Fruit fly (Drosophila melanogaster) whole organism, embryonic: ENCODE data around the gene TwdlS.

Experiments used
- ATbp ChIP-seq: fragments of 200-800 bp; sonication (Bioruptor generic); optimal IDR thresholded peaks from 2 replicates; lab custom pipeline; 2017; ENCODE audit warnings: missing biosample characterization, mild to moderate bottlenecking, missing genetic modification characterization, missing genetic modification reagents
- Asciz ChIP-seq: fragments of 200-800 bp; sonication (Bioruptor generic); optimal IDR thresholded peaks from 2 replicates; lab custom pipeline; 2017; ENCODE audit warnings: missing biosample characterization, mild to moderate bottlenecking, missing genetic modification characterization, missing genetic modification reagents
- Bteb2 ChIP-seq: fragments of 200-800 bp; sonication (Bioruptor generic); optimal IDR thresholded peaks from 2 replicates; lab custom pipeline; 2016; ENCODE audit warnings: missing biosample characterization, missing genetic modification characterization
- CG1024 ChIP-seq: fragments of 200-800 bp; sonication (Bioruptor generic); IDR thresholded peaks from 2 replicates; pipeline ENCODE4 v1.3.6; 2022; ENCODE audit warnings: missing biosample characterization, missing genetic modification characterization
- CG10267 ChIP-seq: fragments of 200-800 bp; sonication (Bioruptor generic); optimal IDR thresholded peaks from 2 replicates; lab custom pipeline; 2018; ENCODE audit warnings: missing biosample characterization, mild to moderate bottlenecking, missing genetic modification characterization, moderate library complexity
- CG10565 ChIP-seq: fragments of 200-800 bp; sonication (Bioruptor generic); optimal IDR thresholded peaks from 3 replicates; lab custom pipeline; 2016; ENCODE audit warnings: missing biosample characterization, mild to moderate bottlenecking, missing genetic modification characterization
- CG11093 ChIP-seq: fragments of 200-800 bp; sonication (Bioruptor generic); IDR thresholded peaks from 3 replicates; pipeline ENCODE4 v1.3.6; 2022; ENCODE audit warnings: missing biosample characterization, missing genetic modification characterization
- CG11398 ChIP-seq: fragments of 200-800 bp; sonication (Bioruptor generic); optimal IDR thresholded peaks from 2 replicates; lab custom pipeline; 2016; ENCODE audit warnings: missing biosample characterization, missing genetic modification characterization
- CG11456 ChIP-seq: fragments of 200-800 bp; sonication (Bioruptor generic); IDR thresholded peaks from 3 replicates; pipeline ENCODE4 v1.3.6; 2022; ENCODE audit warnings: missing biosample characterization, missing genetic modification characterization
- CG11560 ChIP-seq: fragments of 200-800 bp; sonication (Bioruptor generic); IDR thresholded peaks from 3 replicates; pipeline ENCODE4 v1.3.6; 2022; ENCODE audit warnings: missing biosample characterization, missing genetic modification characterization
- CG12769 ChIP-seq: fragments of 200-800 bp; sonication (Bioruptor generic); optimal IDR thresholded peaks from 2 replicates; lab custom pipeline; 2019; ENCODE audit warnings: missing biosample characterization, mild to moderate bottlenecking, missing genetic modification characterization, moderate library complexity
- CG16863 ChIP-seq: fragments of 200-800 bp; sonication (Bioruptor generic); optimal IDR thresholded peaks from 3 replicates; lab custom pipeline; 2016; ENCODE audit warnings: missing biosample characterization, missing genetic modification characterization
- CG17568 ChIP-seq: fragments of 200-800 bp; sonication (Bioruptor generic); optimal IDR thresholded peaks from 2 replicates; lab custom pipeline; 2018; ENCODE audit warnings: missing biosample characterization, mild to moderate bottlenecking, missing genetic modification characterization, moderate library complexity
- CG2875 ChIP-seq: fragments of 200-800 bp; sonication (Bioruptor generic); optimal IDR thresholded peaks from 2 replicates; lab custom pipeline; 2017; ENCODE audit warnings: missing biosample characterization, mild to moderate bottlenecking, missing genetic modification characterization, missing genetic modification reagents
- CG30020 ChIP-seq: fragments of 200-800 bp; optimal IDR thresholded peaks from 2 replicates; lab custom pipeline; 2019; ENCODE audit warnings: missing biosample characterization, mild to moderate bottlenecking, missing genetic modification characterization, moderate library complexity
- CG30403 ChIP-seq: fragments of 200-800 bp; sonication (Bioruptor generic); optimal IDR thresholded peaks from 3 replicates; lab custom pipeline; 2016; ENCODE audit warnings: missing biosample characterization, missing genetic modification characterization
- CG3281 ChIP-seq: fragments of 200-800 bp; sonication (Bioruptor generic); optimal IDR thresholded peaks from 3 replicates; lab custom pipeline; 2017; ENCODE audit warnings: missing biosample characterization, mild to moderate bottlenecking, missing genetic modification characterization
- CG34376 ChIP-seq: fragments of 200-800 bp; sonication (Bioruptor generic); optimal IDR thresholded peaks from 2 replicates; lab custom pipeline; 2018; ENCODE audit warnings: missing biosample characterization, mild to moderate bottlenecking, missing genetic modification characterization
- CG4730 ChIP-seq: fragments of 200-800 bp; sonication (Bioruptor generic); IDR thresholded peaks from 2 replicates; pipeline ENCODE4 v1.3.6; 2022; ENCODE audit warnings: missing biosample characterization, missing genetic modification characterization
- CG6689 ChIP-seq: fragments of 200-800 bp; sonication (Bioruptor generic); IDR thresholded peaks from 2 replicates; pipeline ENCODE4 v1.3.6; 2022; ENCODE audit warnings: missing biosample characterization, missing genetic modification characterization
- CG6813 ChIP-seq: fragments of 200-800 bp; sonication (Bioruptor generic); optimal IDR thresholded peaks from 2 replicates; lab custom pipeline; 2017; ENCODE audit warnings: missing biosample characterization, missing genetic modification characterization, mild to moderate bottlenecking, moderate library complexity, missing genetic modification reagents
- CG6854 ChIP-seq: fragments of 200-800 bp; sonication (Bioruptor generic); optimal IDR thresholded peaks from 3 replicates; lab custom pipeline; 2017; ENCODE audit warnings: missing biosample characterization, mild to moderate bottlenecking, missing genetic modification characterization
- CG7839 ChIP-seq: fragments of 200-800 bp; sonication (Bioruptor generic); optimal IDR thresholded peaks from 3 replicates; lab custom pipeline; 2018; ENCODE audit warnings: missing biosample characterization, mild to moderate bottlenecking, missing genetic modification characterization, moderate library complexity
- CG8359 ChIP-seq: fragments of 200-800 bp; sonication (Bioruptor generic); optimal IDR thresholded peaks from 2 replicates; lab custom pipeline; 2017; ENCODE audit warnings: missing biosample characterization, mild to moderate bottlenecking, missing genetic modification characterization, borderline replicate concordance
- Camta ChIP-seq: fragments of 200-800 bp; sonication (Bioruptor generic); optimal IDR thresholded peaks from 2 replicates; lab custom pipeline; 2016; ENCODE audit warnings: missing biosample characterization, missing genetic modification characterization
- Dbx ChIP-seq: fragments of 200-800 bp; sonication (Bioruptor generic); IDR thresholded peaks from 3 replicates; pipeline ENCODE4 v1.3.6; 2022; ENCODE audit warnings: missing biosample characterization, missing genetic modification characterization
- E2f1 ChIP-seq: fragments of 200-800 bp; sonication (Bioruptor generic); IDR thresholded peaks from 2 replicates; pipeline ENCODE4 v1.3.6; 2022; ENCODE audit warnings: missing biosample characterization, missing genetic modification characterization
- H15 ChIP-seq: fragments of 200-800 bp; sonication (Bioruptor generic); IDR thresholded peaks from 3 replicates; pipeline ENCODE4 v1.3.6; 2022; ENCODE audit warnings: missing biosample characterization, missing genetic modification characterization
- Hand ChIP-seq: fragments of 200-800 bp; sonication (Bioruptor generic); optimal IDR thresholded peaks from 2 replicates; lab custom pipeline; 2017; ENCODE audit warnings: mild to moderate bottlenecking, missing biosample characterization, missing genetic modification reagents, missing genetic modification characterization
- Med ChIP-seq: fragments of 200-800 bp; sonication (Bioruptor generic); peaks from one replicate; lab custom pipeline; 2016; ENCODE audit warnings: missing biosample characterization, missing genetic modification characterization, mild to moderate bottlenecking, inconsistent platforms, moderate library complexity
- NfI ChIP-seq: fragments of 200-800 bp; sonication (Bioruptor generic); optimal IDR thresholded peaks from 3 replicates; lab custom pipeline; 2018; ENCODE audit warnings: missing biosample characterization, mild to moderate bottlenecking, missing genetic modification characterization, moderate library complexity
- Ptx1 ChIP-seq: fragments of 200-800 bp; sonication (Bioruptor generic); IDR thresholded peaks from 2 replicates; pipeline ENCODE4 v1.3.6; 2022; ENCODE audit warnings: missing biosample characterization, missing genetic modification characterization
- Ravus ChIP-seq: fragments of 200-800 bp; sonication (Bioruptor generic); IDR thresholded peaks from 2 replicates; pipeline ENCODE4 v1.3.6; 2022; ENCODE audit warnings: missing biosample characterization, missing genetic modification characterization
- Rx ChIP-seq: fragments of 200-800 bp; sonication (Bioruptor generic); IDR thresholded peaks from 2 replicates; pipeline ENCODE4 v1.3.6; 2022; ENCODE audit warnings: missing biosample characterization, missing genetic modification characterization
- Side ChIP-seq: fragments of 200-800 bp; sonication (Bioruptor generic); optimal IDR thresholded peaks from 2 replicates; lab custom pipeline; 2016; ENCODE audit warnings: missing biosample characterization, missing genetic modification characterization
- Sox102F ChIP-seq: fragments of 200-800 bp; sonication (Bioruptor generic); optimal IDR thresholded peaks from 2 replicates; lab custom pipeline; 2018; ENCODE audit warnings: missing biosample characterization, mild to moderate bottlenecking, missing genetic modification characterization, moderate library complexity
- ap ChIP-seq: fragments of 200-800 bp; sonication (Bioruptor generic); IDR thresholded peaks from 2 replicates; pipeline ENCODE4 v1.3.6; 2022; ENCODE audit warnings: missing biosample characterization, missing genetic modification characterization
- bowl ChIP-seq: fragments of 200-800 bp; sonication (Bioruptor generic); IDR thresholded peaks from 2 replicates; pipeline ENCODE4 v1.3.6; 2022; ENCODE audit warnings: missing biosample characterization, missing genetic modification characterization
- dm ChIP-seq: fragments of 200-800 bp; sonication (Bioruptor generic); optimal IDR thresholded peaks from 3 replicates; lab custom pipeline; 2016; ENCODE audit warnings: missing biosample characterization, missing genetic modification characterization
- dmrt99B ChIP-seq: fragments of 200-800 bp; sonication (Bioruptor generic); optimal IDR thresholded peaks from 2 replicates; lab custom pipeline; 2018; ENCODE audit warnings: missing biosample characterization, mild to moderate bottlenecking, missing genetic modification characterization, moderate library complexity
- esg ChIP-seq: fragments of 200-800 bp; sonication (Bioruptor generic); conservative IDR thresholded peaks from 2 replicates; pipeline ENCODE4 v1.3.6; 2022; ENCODE audit warnings: missing biosample characterization, missing genetic modification characterization
- fd96Cb ChIP-seq: fragments of 200-800 bp; sonication (Bioruptor generic); optimal IDR thresholded peaks from 2 replicates; lab custom pipeline; 2018; ENCODE audit warnings: missing biosample characterization, mild to moderate bottlenecking, missing genetic modification characterization, moderate library complexity
- gsb ChIP-seq: fragments of 200-800 bp; sonication (Bioruptor generic); IDR thresholded peaks from 2 replicates; pipeline ENCODE4 v1.3.6; 2022; ENCODE audit warnings: missing biosample characterization, missing genetic modification characterization
- ind ChIP-seq: fragments of 200-800 bp; sonication (Bioruptor generic); optimal IDR thresholded peaks from 3 replicates; lab custom pipeline; 2016; ENCODE audit warnings: missing biosample characterization, missing genetic modification characterization
- lmd ChIP-seq: fragments of 200-800 bp; sonication (Bioruptor generic); IDR thresholded peaks from 2 replicates; pipeline ENCODE4 v1.3.6; 2022; ENCODE audit warnings: missing biosample characterization, missing genetic modification characterization
- maf-S ChIP-seq: fragments of 200-800 bp; sonication (Bioruptor generic); optimal IDR thresholded peaks from 2 replicates; lab custom pipeline; 2016; ENCODE audit warnings: missing biosample characterization, missing genetic modification characterization
- pho ChIP-seq: fragments of 200-800 bp; sonication (Bioruptor generic); optimal IDR thresholded peaks from 2 replicates; lab custom pipeline; 2016; ENCODE audit warnings: missing biosample characterization, missing genetic modification characterization
- pum ChIP-seq: fragments of 200-800 bp; sonication (Bioruptor generic); optimal IDR thresholded peaks from 2 replicates; lab custom pipeline; 2016; ENCODE audit warnings: missing biosample characterization, missing genetic modification characterization
- salm ChIP-seq: fragments of 200-800 bp; sonication (Bioruptor generic); optimal IDR thresholded peaks from 2 replicates; lab custom pipeline; 2018; ENCODE audit warnings: missing biosample characterization, mild to moderate bottlenecking, missing genetic modification characterization
- vfl ChIP-seq: fragments of 200-800 bp; sonication (Bioruptor generic); optimal IDR thresholded peaks from 2 replicates; lab custom pipeline; 2016; ENCODE audit warnings: missing biosample characterization, missing genetic modification characterization
- vnd ChIP-seq: fragments of 200-800 bp; sonication (Bioruptor generic); IDR thresholded peaks from 3 replicates; pipeline ENCODE4 v1.3.6; 2022; ENCODE audit warnings: missing biosample characterization, missing genetic modification characterization; ENCODE audit not compliant: partially characterized antibody

Gene TwdlS

DNA sequence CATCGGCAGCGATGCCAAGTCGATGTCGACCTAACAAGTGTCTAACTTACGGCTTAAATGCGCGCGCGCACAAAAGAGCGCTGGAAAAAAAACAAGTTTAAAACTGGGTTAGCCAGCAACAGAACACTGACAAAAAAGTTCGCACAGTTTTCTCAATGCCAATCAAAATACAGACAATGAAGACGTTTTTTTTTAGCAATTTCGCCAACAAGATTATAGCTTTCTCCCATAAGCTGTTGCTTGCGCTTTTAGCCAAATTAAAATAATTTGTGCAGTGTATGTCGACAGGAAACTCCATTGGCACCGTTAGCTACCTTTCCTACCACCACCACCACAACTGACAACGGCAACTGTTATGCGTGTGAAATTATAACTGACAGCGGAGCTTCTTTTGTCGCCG is 18.1 kb downstream of the TwdlS start:
- TF ChIP-seq CG2875 (no peak), CG11093 (GFP tag; lab: Robert Waterston, UW) (0 out of 3 replicates have a peak, but pooled peaks have one; percentile 24), esg (GFP tag; lab: Robert Waterston, UW) (peak; percentile 71), Sox102F (peak; percentile 61), fd96Cb (tag; lab: Kevin White, UChicago) (peak; percentile 41), pho (peak; percentile 21), pum (GFP tag; lab: Kevin White, UChicago) (peak; percentile 23), CG3281 (peak; percentile 63), CG11456 (GFP tag; lab: Robert Waterston, UW) (peak; percentile 30; the same call in 1 of the 3 replicates), E2f1 (peak; percentile 69), CG30403 (GFP tag; lab: Kevin White, UChicago) (peak; percentile 66), ind (peak; percentile 66), dm (GFP tag; lab: Kevin White, UChicago) (no peak), Ptx1 (GFP tag; lab: Robert Waterston, UW) (peak; percentile 71), Hand (GFP tag; lab: Kevin White, UChicago) (peak; percentile 34), CG17568 (GFP tag; lab: Kevin White, UChicago) (no peak), ap (GFP tag; lab: Robert Waterston, UW) (no peak), vnd (no peak), Med (GFP tag; lab: Kevin White, UChicago) (peak; percentile 92), vfl (peak; percentile 26), CG6689 (GFP tag; lab: Robert Waterston, UW) (peak; percentile 69), CG34376 (GFP tag; lab: Kevin White, UChicago) (no peak), CG6854 (GFP tag; lab: Kevin White, UChicago) (peak; percentile 43), Camta (GFP tag; lab: Kevin White, UChicago) (peak; percentile 46), maf-S (GFP tag; lab: Kevin White, UChicago) (peak; percentile 22), CG8359 (GFP tag; lab: Kevin White, UChicago) (no peak), Bteb2 (peak; percentile 4), Asciz (GFP tag; lab: Kevin White, UChicago) (peak; percentile 42), H15 (GFP tag; lab: Robert Waterston, UW) (0 out of 3 replicates have a peak, but pooled peaks have one; percentile 29), Rx (GFP tag; lab: Robert Waterston, UW) (peak; percentile 65), CG7839 (tag; lab: Kevin White, UChicago) (peak; percentile 55), ATbp (GFP tag; lab: Kevin White, UChicago) (peak; percentile 14), lmd (GFP tag; lab: Robert Waterston, UW) (peak; percentile 56; the same call in 1 of the 2 replicates), CG1024 (peak; percentile 23; the same call in 1 of the 2 replicates), CG6813 (GFP tag; lab: Kevin White, UChicago) (peak; percentile 14), CG11398 (GFP tag; lab: Kevin White, UChicago) (no peak), CG12769 (tag; lab: Kevin White, UChicago) (peak; percentile 34), CG16863 (GFP tag; lab: Kevin White, UChicago) (no peak), salm (tag; lab: Kevin White, UChicago) (peak; percentile 3), CG10267 (tag; lab: Kevin White, UChicago) (no peak), CG30020 (tag; lab: Kevin White, UChicago) (no peak), dmrt99B (tag; lab: Kevin White, UChicago) (peak; percentile 79), Ravus (GFP tag; lab: Robert Waterston, UW) (no peak), CG4730 (GFP tag; lab: Robert Waterston, UW) (peak; percentile 41), CG10565 (no peak), Side (peak; percentile 18), NfI (GFP tag; lab: Kevin White, UChicago) (peak; percentile 47), Dbx (0 out of 3 replicates have a peak, but pooled peaks have one; percentile 28), CG11560 (tag; lab: Robert Waterston, UW) (no peak), bowl (GFP tag; lab: Robert Waterston, UW) (no peak), gsb (GFP tag; lab: Robert Waterston, UW) (0 out of 2 replicates have a peak, but pooled peaks have one; percentile 17)
